Worm (Caenorhabditis elegans): Measurements from ENCODE around the gene R07H5.11.

- TF ChIP-seq nhr-237 (tag; optimal IDR thresholded peaks at IDR 0.05) (no peak), nhr-76 (tag; optimal IDR thresholded peaks at IDR 0.05) (no peak), lin-13 (GFP tag; optimal IDR thresholded peaks at IDR 0.05) (no peak), lin-39 (tag; optimal IDR thresholded peaks at IDR 0.05) (no peak), lin-35 (GFP tag; optimal IDR thresholded peaks at IDR 0.05) (no peak), efl-3 (GFP tag; optimal IDR thresholded peaks at IDR 0.05) (no peak), skn-1 (tag; optimal IDR thresholded peaks at IDR 0.05) (no peak), fos-1 (tag; optimal IDR thresholded peaks at IDR 0.05) (no peak), lsy-2 (tag; optimal IDR thresholded peaks at IDR 0.05) (no peak), nhr-12 (tag; optimal IDR thresholded peaks at IDR 0.05) (no peak), ama-1 (optimal IDR thresholded peaks at IDR 0.05) (no peak)
Measured at ce11 chrIV:11223878-11224277, 21.3 kb downstream of the R07H5.11 start, which contains the start of gene C29F4.3.
